Fruit fly (Drosophila melanogaster): ENCODE results near the gene CG5131.

The CG5131 gene

dm6 chr2L:17449608-17450504 lies 34.4 kb upstream of the CG5131 start, which contains the start of gene dl (continued):
- peak; percentile 2 for TF ChIP-seq CG18599 (GFP tag; optimal IDR thresholded peaks at IDR 0.05)
- no peak for TF ChIP-seq CG6813 (GFP tag; optimal IDR thresholded peaks at IDR 0.05)
- TF ChIP-seq Dref (GFP tag; IDR thresholded peaks at IDR 0.05) = no peak
- no peak for TF ChIP-seq Nf-YB (GFP tag; optimal IDR thresholded peaks at IDR 0.05)
- TF ChIP-seq CG4360 (GFP tag; IDR thresholded peaks at IDR 0.05) = no peak
- peak; percentile 5 for TF ChIP-seq repo (GFP tag; optimal IDR thresholded peaks at IDR 0.05)
- TF ChIP-seq ara (GFP tag; IDR thresholded peaks at IDR 0.05) = 0 out of 2 replicates have a peak, but pooled peaks have one; percentile 13
- TF ChIP-seq dmrt99B (tag; optimal IDR thresholded peaks at IDR 0.05) = no peak
- no peak for TF ChIP-seq CkIIα-i1 (GFP tag; IDR thresholded peaks at IDR 0.05)
- no peak for TF ChIP-seq CG4617 (GFP tag; optimal IDR thresholded peaks at IDR 0.05; ENCODE audit: borderline replicate concordance)
- peak; percentile 36; the same call in 1 of the 2 replicates for TF ChIP-seq Bgb (GFP tag; IDR thresholded peaks at IDR 0.05; ENCODE audit: partially characterized antibody)
- peak; percentile 18 for TF ChIP-seq nom (GFP tag; optimal IDR thresholded peaks at IDR 0.05)
- TF ChIP-seq CG11456 (GFP tag; IDR thresholded peaks at IDR 0.05) = 0 out of 3 replicates have a peak, but pooled peaks have one; percentile 7
- TF ChIP-seq Ptx1 (GFP tag; IDR thresholded peaks at IDR 0.05) = peak; percentile 20; the same call in 1 of the 2 replicates
- no peak for TF ChIP-seq cg (GFP tag; optimal IDR thresholded peaks at IDR 0.05)
- no peak for TF ChIP-seq CG15269 (tag; optimal IDR thresholded peaks at IDR 0.05)
- peak; percentile 1 for TF ChIP-seq lbe (GFP tag; optimal IDR thresholded peaks at IDR 0.05)
- TF ChIP-seq Atf6 (GFP tag; IDR thresholded peaks at IDR 0.05) = 0 out of 2 replicates have a peak, but pooled peaks have one; percentile 22
- TF ChIP-seq Mes4 (GFP tag; optimal IDR thresholded peaks at IDR 0.05) = no peak
- TF ChIP-seq CG17328 (GFP tag; IDR thresholded peaks at IDR 0.05) = no peak
- no peak for TF ChIP-seq tup (GFP tag; optimal IDR thresholded peaks at IDR 0.05)
- peak; percentile 90 for TF ChIP-seq CG3163 (GFP tag; optimal IDR thresholded peaks at IDR 0.05)
- no peak for TF ChIP-seq salm (tag; optimal IDR thresholded peaks at IDR 0.05)
- 0 out of 3 replicates have a peak, but pooled peaks have one; percentile 53 for TF ChIP-seq CG6175 (GFP tag; IDR thresholded peaks at IDR 0.05)
- TF ChIP-seq CG11093 (GFP tag; IDR thresholded peaks at IDR 0.05) = no peak
- TF ChIP-seq CG8924 (tag; optimal IDR thresholded peaks at IDR 0.05) = no peak
- no peak for TF ChIP-seq tio (GFP tag; optimal IDR thresholded peaks at IDR 0.05)
- peak; percentile 4 for TF ChIP-seq BEAF-32 (GFP tag; optimal IDR thresholded peaks at IDR 0.05)
- no peak for TF ChIP-seq CG2120 (GFP tag; optimal IDR thresholded peaks at IDR 0.05)
- peak; percentile 31; the same call in 1 of the 2 replicates for TF ChIP-seq CG11085 (GFP tag; IDR thresholded peaks at IDR 0.05)

- no peak for TF ChIP-seq CG18764 (GFP tag; optimal IDR thresholded peaks at IDR 0.05)
- peak; percentile 65; the same call in 2 of the 3 replicates for TF ChIP-seq CG17361 (GFP tag; IDR thresholded peaks at IDR 0.05)
- no peak for TF ChIP-seq pzg (GFP tag; optimal IDR thresholded peaks at IDR 0.05)
- TF ChIP-seq Atf3 (GFP tag; optimal IDR thresholded peaks at IDR 0.05) = no peak
- no peak for TF ChIP-seq Aef1 (GFP tag; IDR thresholded peaks at IDR 0.05)
- no peak for TF ChIP-seq bbx (GFP tag; IDR thresholded peaks at IDR 0.05; ENCODE audit: partially characterized antibody)
- no peak for TF ChIP-seq CG6689 (GFP tag; IDR thresholded peaks at IDR 0.05)
- no peak; the same call in 1 of the 2 replicates for TF ChIP-seq HLH3B (GFP tag; IDR thresholded peaks at IDR 0.05)
- TF ChIP-seq Nf-YB (GFP tag; optimal IDR thresholded peaks at IDR 0.05) = peak; percentile 20
- TF ChIP-seq Sin3A (optimal IDR thresholded peaks at IDR 0.05) = no peak
- no peak for TF ChIP-seq tll (GFP tag; optimal IDR thresholded peaks at IDR 0.05)
- TF ChIP-seq repo (GFP tag; optimal IDR thresholded peaks at IDR 0.05) = no peak
- TF ChIP-seq CG6683 (GFP tag; optimal IDR thresholded peaks at IDR 0.05) = peak; percentile 24
- TF ChIP-seq CG8924 (tag; optimal IDR thresholded peaks at IDR 0.05) = no peak
- TF ChIP-seq gce (GFP tag; IDR thresholded peaks at IDR 0.05) = peak; percentile 32; the same call in 1 of the 3 replicates
- no peak for TF ChIP-seq Adf1 (GFP tag; IDR thresholded peaks at IDR 0.05)
- TF ChIP-seq CG15011 (GFP tag; optimal IDR thresholded peaks at IDR 0.05) = peak; percentile 49
- no peak; the same call in 1 of the 2 replicates for TF ChIP-seq CG9215 (GFP tag; IDR thresholded peaks at IDR 0.05)
- TF ChIP-seq Bgb (GFP tag; IDR thresholded peaks at IDR 0.05; ENCODE audit: partially characterized antibody) = no peak
- TF ChIP-seq knrl (GFP tag; IDR thresholded peaks at IDR 0.05; ENCODE audit: partially characterized antibody) = no peak
Observed at dm6 chr2L:17450505-17451415, 33.5 kb upstream of the CG5131 start.
